Worm (Caenorhabditis elegans) whole organism, L3 larva: ENCODE data around the gene C54F6.12.

Experiments
- R02D3.7 ChIP-seq: fragments of 150-350 bp; optimal IDR thresholded peaks from 2 replicates; lab custom pipeline; 2014; ENCODE audit warnings: missing biosample characterization, missing genetic modification characterization
- ZK546.5 ChIP-seq: sonication (generic microtip); optimal IDR thresholded peaks from 2 replicates; lab custom pipeline; 2017; ENCODE audit warnings: missing biosample characterization, missing genetic modification characterization
- aly-2 ChIP-seq: fragments of 150-350 bp; optimal IDR thresholded peaks from 2 replicates; lab custom pipeline; 2014; ENCODE audit warnings: missing biosample characterization, missing genetic modification characterization
- ama-1 ChIP-seq: fragments of 150-350 bp; optimal IDR thresholded peaks from 2 replicates; lab custom pipeline; 2018
- ceh-16 ChIP-seq: sonication (generic microtip); optimal IDR thresholded peaks from 2 replicates; lab custom pipeline; 2017; ENCODE audit warnings: missing biosample characterization, missing genetic modification characterization
- ceh-82 ChIP-seq: fragments of 150-350 bp; optimal IDR thresholded peaks from 2 replicates; lab custom pipeline; 2014; ENCODE audit warnings: missing biosample characterization, missing genetic modification characterization
- ceh-9 ChIP-seq: sonication (generic microtip); optimal IDR thresholded peaks from 2 replicates; lab custom pipeline; 2018; ENCODE audit warnings: missing biosample characterization, missing genetic modification characterization
- daf-12 ChIP-seq: fragments of 150-350 bp; optimal IDR thresholded peaks from 2 replicates; lab custom pipeline; 2014; ENCODE audit warnings: missing biosample characterization, missing genetic modification reagents, missing genetic modification characterization
- egl-5 ChIP-seq: fragments of 150-350 bp; optimal IDR thresholded peaks from 2 replicates; lab custom pipeline; 2017; ENCODE audit warnings: missing biosample characterization, missing genetic modification reagents, missing genetic modification characterization, inconsistent platforms
- elt-3 ChIP-seq, 3 experiments: fragments of 150-350 bp in 1 of 3; sonication (generic microtip) in 2 of 3; optimal IDR thresholded peaks; 2 replicates in 2 of 3; 4 replicates in 1 of 3; lab custom pipeline; 2014 to 2017; ENCODE audit warnings: missing biosample characterization in 3 of 3, missing genetic modification characterization in 3 of 3
- eor-1 ChIP-seq, 2 experiments: fragments of 150-350 bp; optimal IDR thresholded peaks; 2 replicates each; lab custom pipeline; 2014 to 2018; ENCODE audit warnings: missing biosample characterization in 2 of 2, missing genetic modification characterization in 2 of 2
- fkh-10 ChIP-seq: sonication (generic microtip); optimal IDR thresholded peaks from 2 replicates; lab custom pipeline; 2017; ENCODE audit warnings: missing biosample characterization, missing genetic modification reagents, missing genetic modification characterization
- fkh-2 ChIP-seq: fragments of 150-350 bp; optimal IDR thresholded peaks from 2 replicates; lab custom pipeline; 2014; ENCODE audit warnings: missing biosample characterization, missing genetic modification reagents, missing genetic modification characterization
- fos-1 ChIP-seq: fragments of 150-350 bp; optimal IDR thresholded peaks from 2 replicates; lab custom pipeline; 2014; ENCODE audit warnings: missing biosample characterization, missing genetic modification characterization
- jun-1 ChIP-seq: fragments of 150-350 bp; optimal IDR thresholded peaks from 2 replicates; lab custom pipeline; 2014; ENCODE audit warnings: missing biosample characterization, missing genetic modification reagents, missing genetic modification characterization
- lsy-12 ChIP-seq: sonication (generic microtip); optimal IDR thresholded peaks from 2 replicates; lab custom pipeline; 2016; ENCODE audit warnings: mild to moderate bottlenecking, missing genetic modification characterization, missing compliant biosample characterization
- mdl-1 ChIP-seq: fragments of 150-350 bp; optimal IDR thresholded peaks from 2 replicates; lab custom pipeline; 2014; ENCODE audit warnings: missing biosample characterization, missing genetic modification characterization
- nfya-1 ChIP-seq: sonication (generic microtip); optimal IDR thresholded peaks from 2 replicates; lab custom pipeline; 2017; ENCODE audit warnings: missing genetic modification characterization, mild to moderate bottlenecking, missing compliant biosample characterization, antibody characterized with exemption, moderate library complexity; ENCODE audit not compliant: insufficient read depth
- nhr-11 ChIP-seq: fragments of 150-350 bp; optimal IDR thresholded peaks from 2 replicates; lab custom pipeline; 2014; ENCODE audit warnings: missing biosample characterization, missing genetic modification characterization
- nhr-12 ChIP-seq: fragments of 150-350 bp; optimal IDR thresholded peaks from 2 replicates; lab custom pipeline; 2014; ENCODE audit warnings: missing biosample characterization, missing genetic modification characterization
- nhr-23 ChIP-seq: fragments of 150-350 bp; optimal IDR thresholded peaks from 2 replicates; lab custom pipeline; 2014; ENCODE audit warnings: missing biosample characterization, missing genetic modification reagents, missing genetic modification characterization
- nhr-25 ChIP-seq: sonication (generic microtip); optimal IDR thresholded peaks from 2 replicates; lab custom pipeline; 2017; ENCODE audit warnings: missing biosample characterization, missing genetic modification characterization
- nhr-28 ChIP-seq: fragments of 150-350 bp; optimal IDR thresholded peaks from 2 replicates; lab custom pipeline; 2014; ENCODE audit warnings: missing biosample characterization, missing genetic modification characterization
- nhr-43 ChIP-seq: sonication (generic microtip); optimal IDR thresholded peaks from 2 replicates; lab custom pipeline; 2016; ENCODE audit warnings: mild to moderate bottlenecking, missing genetic modification characterization, missing compliant biosample characterization; ENCODE audit not compliant: poor library complexity, severe bottlenecking
- nhr-67 ChIP-seq: fragments of 150-350 bp; optimal IDR thresholded peaks from 2 replicates; lab custom pipeline; 2014; ENCODE audit warnings: missing biosample characterization, missing genetic modification characterization
- pha-4 ChIP-seq: fragments of 150-350 bp; optimal IDR thresholded peaks from 2 replicates; lab custom pipeline; 2014; ENCODE audit warnings: missing biosample characterization, missing genetic modification reagents, missing genetic modification characterization
- sea-2 ChIP-seq: fragments of 150-350 bp; sonication (generic microtip); optimal IDR thresholded peaks from 4 replicates; lab custom pipeline; 2014; ENCODE audit warnings: missing biosample characterization, missing genetic modification reagents, missing genetic modification characterization
- snpc-4 ChIP-seq: fragments of 150-350 bp; optimal IDR thresholded peaks from 2 replicates; lab custom pipeline; 2014; ENCODE audit warnings: missing biosample characterization, missing genetic modification characterization
- tbx-2 ChIP-seq: sonication (generic microtip); optimal IDR thresholded peaks from 2 replicates; lab custom pipeline; 2016; ENCODE audit warnings: mild to moderate bottlenecking, missing genetic modification characterization, missing compliant biosample characterization
- unc-39 ChIP-seq: sonication (generic microtip); optimal IDR thresholded peaks from 4 replicates; lab custom pipeline; 2017; ENCODE audit warnings: missing biosample characterization, missing genetic modification characterization
- unc-62 ChIP-seq: fragments of 150-350 bp; sonication (generic microtip); optimal IDR thresholded peaks from 4 replicates; lab custom pipeline; 2014; ENCODE audit warnings: missing biosample characterization, missing genetic modification reagents, missing genetic modification characterization
- ztf-11 ChIP-seq: fragments of 150-350 bp; optimal IDR thresholded peaks from 2 replicates; lab custom pipeline; 2014; ENCODE audit warnings: missing biosample characterization, missing genetic modification characterization
- ztf-4 ChIP-seq: fragments of 150-350 bp; optimal IDR thresholded peaks from 2 replicates; lab custom pipeline; 2014; ENCODE audit warnings: missing biosample characterization, missing genetic modification characterization

C54F6.12 gene

ce11 chrV:7545187-7545586 is 7.3 kb upstream of the C54F6.12 start, which contains the start of the genes C54F6.19 and nhx-3:
Gene C54F6.19 (plus strand): TSS chrV:7545487.
Gene nhx-3 (minus strand): TSS chrV:7545523.
- TF ChIP-seq jun-1 = no peak
- TF ChIP-seq ceh-9 (tag; lab: Kevin White, UChicago) = no peak
- TF ChIP-seq nhr-12 (tag; lab: Kevin White, UChicago) = no peak
- TF ChIP-seq ama-1 = no peak
- TF ChIP-seq fkh-2 = no peak
- TF ChIP-seq nhr-67 (tag; lab: Kevin White, UChicago) = no peak
- TF ChIP-seq eor-1 (tag; optimal IDR thresholded peaks at IDR 0.05; lab: Kevin White, UChicago) = no peak
- no peak for TF ChIP-seq lsy-12 (tag; lab: Kevin White, UChicago)
- TF ChIP-seq elt-3 (tag; optimal IDR thresholded peaks at IDR 0.05; lab: Kevin White, UChicago) = no peak
- TF ChIP-seq aly-2 (tag; lab: Kevin White, UChicago) = no peak
- TF ChIP-seq unc-39 (tag; lab: Kevin White, UChicago) = no peak
- TF ChIP-seq nhr-25 (tag; lab: Kevin White, UChicago) = no peak
- TF ChIP-seq R02D3.7 (tag; lab: Kevin White, UChicago) = no peak

ce11 chrV:7543728-7544127 is 5.8 kb upstream of the C54F6.12 start:
- TF ChIP-seq lsy-12 (tag; lab: Kevin White, UChicago) (no peak), fkh-2 (no peak), nhr-23 (tag; lab: Kevin White, UChicago) (peak; percentile 91), nfya-1 (tag; lab: Kevin White, UChicago) (no peak), eor-1 (tag; optimal IDR thresholded peaks at IDR 0.05; lab: Kevin White, UChicago) (no peak), nhr-43 (tag; lab: Kevin White, UChicago) (peak; percentile 90), nhr-11 (tag; lab: Kevin White, UChicago) (no peak)

ce11 chrV:7539015-7539414 is 1.1 kb upstream of the C54F6.12 start, which contains the start of gene srh-268:
Gene srh-268 (plus strand): TSS chrV:7539315.
- no peak for TF ChIP-seq ceh-82 (tag; lab: Kevin White, UChicago)
- no peak for TF ChIP-seq unc-39 (tag; lab: Kevin White, UChicago)
- no peak for TF ChIP-seq ama-1
- TF ChIP-seq elt-3 (tag; optimal IDR thresholded peaks at IDR 0.05; lab: Kevin White, UChicago) = no peak
- TF ChIP-seq nhr-43 (tag; lab: Kevin White, UChicago) = no peak
- TF ChIP-seq lsy-12 (tag; lab: Kevin White, UChicago) = no peak
- TF ChIP-seq daf-12 = no peak
- no peak for TF ChIP-seq ceh-16 (tag; lab: Kevin White, UChicago)
- TF ChIP-seq sea-2 (GFP tag; lab: Kevin White, UChicago) = no peak
- TF ChIP-seq egl-5 (tag; lab: Kevin White, UChicago) = no peak
- TF ChIP-seq ztf-11 = no peak
- no peak for TF ChIP-seq nhr-25 (tag; lab: Kevin White, UChicago)
- no peak for TF ChIP-seq fkh-10 (GFP tag; lab: Kevin White, UChicago)

DNA sequence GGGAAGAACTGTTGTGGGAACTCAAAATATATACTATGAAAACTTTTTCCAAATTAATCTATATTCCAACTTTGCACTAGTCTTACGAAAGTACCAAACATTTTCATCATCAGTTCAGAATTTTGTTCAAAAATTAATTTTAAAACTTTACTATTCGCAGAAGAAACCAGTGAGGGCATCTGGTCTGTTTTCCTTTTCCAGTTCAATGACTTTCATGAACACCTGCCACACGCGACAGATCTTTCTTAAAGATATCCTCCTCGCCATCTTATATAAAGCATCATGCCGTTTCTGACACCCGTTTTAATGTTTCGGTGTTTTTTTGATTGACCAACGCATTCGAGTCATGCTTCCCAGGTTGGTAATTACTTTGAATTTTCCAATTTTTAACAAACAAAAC is 5.0 kb downstream of the C54F6.12 start, which contains the start of gene C54F6.3:
TSS of gene C54F6.3 (plus strand) at position 301 of the 400 bp plus-strand sequence.
- TF ChIP-seq elt-3 (tag; optimal IDR thresholded peaks at IDR 0.05; lab: Kevin White, UChicago) = no peak
- TF ChIP-seq tbx-2 (tag; lab: Kevin White, UChicago) = no peak
- TF ChIP-seq unc-39 (tag; lab: Kevin White, UChicago) = no peak
- TF ChIP-seq ceh-82 (tag; lab: Kevin White, UChicago) = no peak
- no peak for TF ChIP-seq fos-1 (tag; lab: Kevin White, UChicago)
- no peak for TF ChIP-seq unc-62 (GFP tag; lab: Kevin White, UChicago)
- no peak for TF ChIP-seq snpc-4 (tag; lab: Kevin White, UChicago)
- no peak for TF ChIP-seq nhr-28
- TF ChIP-seq pha-4 (tag; lab: Kevin White, UChicago) = no peak

ce11 chrV:7529840-7530239 is 8.1 kb downstream of the C54F6.12 start, which contains the start of gene swt-2:
Gene swt-2 (plus strand): TSS chrV:7530140.
- no peak for TF ChIP-seq ama-1
- no peak for TF ChIP-seq nhr-25 (tag; lab: Kevin White, UChicago)

DNA sequence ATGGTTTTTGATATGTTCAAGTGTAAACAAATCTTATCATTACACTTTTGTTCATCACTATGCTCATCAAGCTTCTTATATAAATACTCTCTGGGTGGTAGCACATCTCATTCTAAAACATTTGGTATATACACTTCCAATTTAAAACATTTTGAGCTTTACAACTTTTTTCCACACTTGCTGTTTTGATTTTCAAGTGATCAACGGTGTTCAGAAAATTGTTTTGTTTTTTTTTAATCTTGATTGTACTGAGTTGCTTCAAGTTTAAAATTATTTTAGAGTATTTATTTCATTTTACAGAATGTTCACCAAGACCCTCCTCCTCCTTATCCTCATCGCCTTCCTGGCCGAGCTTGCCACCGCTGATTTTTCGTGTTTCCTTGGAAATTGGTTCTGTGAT is 9.1 kb downstream of the C54F6.12 start, which contains the start of gene C54F6.5:
TSS of gene C54F6.5 (plus strand) at position 301 of the 400 bp plus-strand sequence.
- no peak for TF ChIP-seq egl-5 (tag; lab: Kevin White, UChicago)
- TF ChIP-seq mdl-1 (tag; lab: Kevin White, UChicago) = no peak
- TF ChIP-seq ztf-11 = no peak
- no peak for TF ChIP-seq fkh-2
- no peak for TF ChIP-seq ZK546.5 (tag; lab: Kevin White, UChicago)
- no peak for TF ChIP-seq elt-3 (tag; optimal IDR thresholded peaks at IDR 0.05; lab: Kevin White, UChicago)
- no peak for TF ChIP-seq sea-2 (GFP tag; lab: Kevin White, UChicago)
- no peak for TF ChIP-seq ztf-4
- no peak for TF ChIP-seq ceh-9 (tag; lab: Kevin White, UChicago)
- TF ChIP-seq tbx-2 (tag; lab: Kevin White, UChicago) = no peak
- no peak for TF ChIP-seq nhr-25 (tag; lab: Kevin White, UChicago)
